Worm (Caenorhabditis elegans): ENCODE results near the gene gst-35.
A peak's percentile ranks its signal among the peaks of the same experiment; 100 is the strongest.

gst-35 gene

ce11 chrII:15232705-15233104 is 47.5 kb upstream of the gst-35 start, which contains the start of gene Y46E12BL.2:
Gene Y46E12BL.2, plus strand, starts transcription at chrII:15232947.
- TF ChIP-seq mcd-1 (GFP tag; IDR thresholded peaks at IDR 0.05) (peak; percentile 78), bed-1 (GFP tag; IDR thresholded peaks at IDR 0.05) (no peak), F49E8.2 (tag; optimal IDR thresholded peaks at IDR 0.05; ENCODE audit: insufficient read depth) (peak; percentile 9), ztf-18 (tag; optimal IDR thresholded peaks at IDR 0.05) (peak; percentile 13), ceh-91 (GFP tag; IDR thresholded peaks at IDR 0.05) (peak; percentile 85), ztf-3 (GFP tag; optimal IDR thresholded peaks at IDR 0.05) (no peak), F22D6.2 (tag; optimal IDR thresholded peaks at IDR 0.05) (no peak), chd-7 (tag; optimal IDR thresholded peaks at IDR 0.05) (peak; percentile 37), lsy-27 (tag; optimal IDR thresholded peaks at IDR 0.05; ENCODE audit: borderline replicate concordance, insufficient read depth) (no peak), ceh-100 (GFP tag; IDR thresholded peaks at IDR 0.05) (peak; percentile 70), mel-28 (tag; optimal IDR thresholded peaks at IDR 0.05; ENCODE audit: borderline replicate concordance) (no peak), Y79H2A.3 (GFP tag; conservative IDR thresholded peaks at IDR 0.05) (peak; percentile 66; the same call in 1 of the 2 replicates), Y67H2A.10 (GFP tag; conservative IDR thresholded peaks at IDR 0.05) (no peak; the same call in 1 of the 2 replicates), nfya-2 (GFP tag; IDR thresholded peaks at IDR 0.05) (no peak), F55B11.4 (tag; optimal IDR thresholded peaks at IDR 0.05; ENCODE audit: borderline replicate concordance, insufficient read depth) (no peak), madf-8 (GFP tag; conservative IDR thresholded peaks at IDR 0.05) (peak; percentile 68), hmg-1.2 (GFP tag; IDR thresholded peaks at IDR 0.05) (peak; percentile 64), hmg-20 (GFP tag; IDR thresholded peaks at IDR 0.05) (no peak), F33H1.4 (GFP tag; IDR thresholded peaks at IDR 0.05) (peak; percentile 89), dpl-1 (GFP tag; optimal IDR thresholded peaks at IDR 0.05) (peak; percentile 80), bed-2 (GFP tag; IDR thresholded peaks at IDR 0.05) (no peak), let-526 (GFP tag; IDR thresholded peaks at IDR 0.05) (peak; percentile 70; the same call in 1 of the 2 replicates), die-1 (tag; optimal IDR thresholded peaks at IDR 0.05) (no peak), somi-1 (GFP tag; optimal IDR thresholded peaks at IDR 0.05) (no peak), snpc-1.3 (tag; optimal IDR thresholded peaks at IDR 0.05; ENCODE audit: insufficient read depth) (peak; percentile 67), lsl-1 (GFP tag; optimal IDR thresholded peaks at IDR 0.05) (peak; percentile 74), madf-6 (GFP tag; IDR thresholded peaks at IDR 0.05) (peak; percentile 83), D2030.7 (GFP tag; IDR thresholded peaks at IDR 0.05) (peak; percentile 91), let-607 (tag; optimal IDR thresholded peaks at IDR 0.05) (no peak), lin-40 (tag; optimal IDR thresholded peaks at IDR 0.05) (peak; percentile 24), F23B12.7 (tag; optimal IDR thresholded peaks at IDR 0.05; ENCODE audit: insufficient read depth) (peak; percentile 63), nhr-120 (GFP tag; IDR thresholded peaks at IDR 0.05) (no peak), pbrm-1 (GFP tag; IDR thresholded peaks at IDR 0.05) (peak; percentile 77; the same call in 1 of the 2 replicates), ztf-25 (GFP tag; IDR thresholded peaks at IDR 0.05) (peak; percentile 61; the same call in 1 of the 2 replicates), mes-4 (tag; optimal IDR thresholded peaks at IDR 0.05) (no peak), cebp-2 (GFP tag; IDR thresholded peaks at IDR 0.05) (no peak), ztf-22 (GFP tag; optimal IDR thresholded peaks at IDR 0.05) (no peak), hsf-1 (GFP tag; IDR thresholded peaks at IDR 0.05) (peak; percentile 54; the same call in 1 of the 2 replicates), T07F8.4 (tag; optimal IDR thresholded peaks at IDR 0.05) (no peak), gei-17 (GFP tag; optimal IDR thresholded peaks at IDR 0.05) (no peak), egl-18 (GFP tag; IDR thresholded peaks at IDR 0.05) (no peak), hrde-1 (tag; optimal IDR thresholded peaks at IDR 0.05; ENCODE audit: borderline replicate concordance) (peak; percentile 40), B0035.1 (tag; optimal IDR thresholded peaks at IDR 0.05) (no peak), lir-1 (GFP tag; conservative IDR thresholded peaks at IDR 0.05) (peak; percentile 64), aptf-2 (GFP tag; conservative IDR thresholded peaks at IDR 0.05) (0 out of 2 replicates have a peak, but pooled peaks have one; percentile 29), F39B2.1 (GFP tag; IDR thresholded peaks at IDR 0.05) (peak; percentile 51; the same call in 1 of the 2 replicates), mxl-1 (tag; optimal IDR thresholded peaks at IDR 0.05) (no peak)

All from whole organism, young adult.